Worm (Caenorhabditis elegans) whole organism, early embryonic: Measurements from ENCODE around the gene F25E5.9.

ENCODE experiments used
- B0310.2 ChIP-seq: sonication (generic microtip); optimal IDR thresholded peaks from 2 replicates; lab custom pipeline; 2016; ENCODE audit warnings: mild to moderate bottlenecking, missing genetic modification characterization, missing compliant biosample characterization
- F13C5.2 ChIP-seq: sonication (generic microtip); optimal IDR thresholded peaks from 2 replicates; lab custom pipeline; 2017; ENCODE audit warnings: mild to moderate bottlenecking, missing genetic modification characterization, inconsistent platforms, missing compliant biosample characterization
- aly-1 ChIP-seq: sonication (generic microtip); optimal IDR thresholded peaks from 2 replicates; lab custom pipeline; 2016; ENCODE audit warnings: missing genetic modification characterization, missing compliant biosample characterization
- ama-1 ChIP-seq: fragments of 150-350 bp; optimal IDR thresholded peaks from 2 replicates; lab custom pipeline; 2014
- ceh-13 ChIP-seq: fragments of 200-800 bp; sonication (Bioruptor generic); optimal IDR thresholded peaks from 2 replicates; lab custom pipeline; 2018; ENCODE audit warnings: mild to moderate bottlenecking, missing genetic modification characterization, missing compliant biosample characterization
- ets-7 ChIP-seq: sonication (generic microtip); optimal IDR thresholded peaks from 2 replicates; lab custom pipeline; 2016; ENCODE audit warnings: missing genotype, missing genetic modification characterization, missing compliant biosample characterization
- hmg-4 ChIP-seq: fragments of 200-800 bp; sonication (Bioruptor generic); optimal IDR thresholded peaks from 2 replicates; lab custom pipeline; 2018; ENCODE audit warnings: mild to moderate bottlenecking, missing genetic modification characterization, missing compliant biosample characterization
- pes-1 ChIP-seq: fragments of 200-800 bp; sonication (Bioruptor generic); IDR thresholded peaks from 2 replicates; pipeline ENCODE4 v1.3.6; 2022; ENCODE audit warnings: missing genetic modification reagents, missing genetic modification characterization, missing compliant biosample characterization
- scrt-1 ChIP-seq: fragments of 200-800 bp; sonication (Bioruptor generic); IDR thresholded peaks from 2 replicates; pipeline ENCODE4 v1.3.6; 2022; ENCODE audit warnings: missing genetic modification characterization, missing compliant biosample characterization
- sea-1 ChIP-seq: fragments of 200-800 bp; sonication (Bioruptor generic); conservative IDR thresholded peaks from 2 replicates; pipeline ENCODE4 v1.3.6; 2022; ENCODE audit warnings: missing genetic modification characterization, missing compliant biosample characterization
- tbx-37 ChIP-seq: fragments of 200-800 bp; sonication (Bioruptor generic); conservative IDR thresholded peaks from 2 replicates; pipeline ENCODE4 v1.3.6; 2022; ENCODE audit warnings: missing genetic modification reagents, missing genetic modification characterization, missing compliant biosample characterization
- tra-4 ChIP-seq: sonication (generic microtip); optimal IDR thresholded peaks from 2 replicates; lab custom pipeline; 2017; ENCODE audit warnings: missing genetic modification characterization, missing compliant biosample characterization

DNA sequence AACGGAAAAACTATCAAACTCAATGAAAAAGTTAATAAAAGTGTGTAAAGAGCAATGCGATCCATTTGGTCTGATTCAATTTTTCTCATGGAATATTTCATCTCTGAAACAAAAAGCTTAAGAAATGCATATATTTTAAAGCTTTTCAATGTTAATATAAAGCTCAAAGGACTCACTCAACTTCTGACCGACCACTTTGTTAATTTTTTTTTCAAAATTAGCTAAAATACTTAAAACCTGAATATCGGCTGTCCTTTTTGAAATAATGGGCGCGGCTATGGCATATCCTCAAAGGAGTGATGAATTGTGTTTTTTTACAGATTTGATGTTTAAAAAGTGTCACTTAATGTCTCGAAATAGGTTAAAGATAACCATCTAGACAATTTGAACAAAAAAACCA, 47.9 kb downstream of the F25E5.9 start, which contains the start of gene C02H6.1:
- TF ChIP-seq tbx-37 (GFP tag; lab: Robert Waterston, UW) (no peak), ama-1 (lab: Kevin White, UChicago) (no peak), pes-1 (GFP tag; lab: Robert Waterston, UW) (no peak), scrt-1 (no peak), B0310.2 (tag; lab: Kevin White, UChicago) (no peak), hmg-4 (GFP tag; lab: Kevin White, UChicago) (no peak), ets-7 (tag; lab: Kevin White, UChicago) (no peak), ceh-13 (GFP tag; lab: Kevin White, UChicago) (no peak), tra-4 (no peak), sea-1 (GFP tag; lab: Robert Waterston, UW) (no peak), F13C5.2 (tag; lab: Kevin White, UChicago) (no peak), aly-1 (tag; lab: Kevin White, UChicago) (no peak)
